Fruit fly (Drosophila melanogaster) whole organism, embryonic: Measurements from ENCODE around the gene Jupiter.
A peak's percentile ranks its signal among the peaks of the same experiment; 100 is the strongest.

Experiments
- CG10543 ChIP-seq: fragments of 200-800 bp; sonication (Bioruptor generic); optimal IDR thresholded peaks from 3 replicates; lab custom pipeline; 2017; ENCODE audit warnings: missing biosample characterization, mild to moderate bottlenecking, missing genetic modification characterization, moderate library complexity
- CG13296 ChIP-seq: fragments of 200-800 bp; sonication (Bioruptor generic); optimal IDR thresholded peaks from 3 replicates; lab custom pipeline; 2018; ENCODE audit warnings: missing biosample characterization, mild to moderate bottlenecking, missing genetic modification characterization
- CG15514 ChIP-seq: fragments of 200-800 bp; sonication (Bioruptor generic); optimal IDR thresholded peaks from 3 replicates; lab custom pipeline; 2017; ENCODE audit warnings: missing biosample characterization, missing genetic modification characterization, mild to moderate bottlenecking, moderate library complexity, missing genetic modification reagents
- CG17328 ChIP-seq: fragments of 200-800 bp; sonication (Bioruptor generic); IDR thresholded peaks from 2 replicates; pipeline ENCODE4 v1.3.6; 2022; ENCODE audit warnings: missing biosample characterization, missing genetic modification characterization
- CG17385 ChIP-seq: fragments of 200-800 bp; sonication (Bioruptor generic); optimal IDR thresholded peaks from 3 replicates; lab custom pipeline; 2018; ENCODE audit warnings: missing biosample characterization, mild to moderate bottlenecking, missing genetic modification characterization
- CG18599 ChIP-seq: fragments of 200-800 bp; sonication (Bioruptor generic); optimal IDR thresholded peaks from 3 replicates; lab custom pipeline; 2017; ENCODE audit warnings: missing biosample characterization, missing genetic modification characterization, mild to moderate bottlenecking, moderate library complexity, missing genetic modification reagents
- CG32532 ChIP-seq: fragments of 200-800 bp; sonication (Bioruptor generic); IDR thresholded peaks from 2 replicates; pipeline ENCODE4 v1.3.6; 2022; ENCODE audit warnings: missing biosample characterization, missing genetic modification characterization
- CG34224 ChIP-seq: fragments of 200-800 bp; sonication (Bioruptor generic); IDR thresholded peaks from 3 replicates; pipeline ENCODE4 v1.3.6; 2022; ENCODE audit warnings: missing biosample characterization, missing genetic modification characterization; ENCODE audit not compliant: partially characterized antibody
- CG34376 ChIP-seq: fragments of 200-800 bp; sonication (Bioruptor generic); optimal IDR thresholded peaks from 2 replicates; lab custom pipeline; 2018; ENCODE audit warnings: missing biosample characterization, mild to moderate bottlenecking, missing genetic modification characterization
- CG6765 ChIP-seq: fragments of 200-800 bp; sonication (Bioruptor generic); optimal IDR thresholded peaks from 3 replicates; lab custom pipeline; 2017; ENCODE audit warnings: missing biosample characterization, mild to moderate bottlenecking, missing genetic modification characterization
- CG6813 ChIP-seq: fragments of 200-800 bp; sonication (Bioruptor generic); optimal IDR thresholded peaks from 2 replicates; lab custom pipeline; 2017; ENCODE audit warnings: missing biosample characterization, missing genetic modification characterization, mild to moderate bottlenecking, moderate library complexity, missing genetic modification reagents
- CG8290 ChIP-seq, 3 experiments: fragments of 200-800 bp; sonication (Bioruptor generic); optimal IDR thresholded peaks; 2 replicates each; lab custom pipeline; 2016 to 2019; ENCODE audit warnings: missing biosample characterization in 3 of 3, missing genetic modification characterization in 3 of 3, mild to moderate bottlenecking in 2 of 3, moderate library complexity in 1 of 3
- CG9215 ChIP-seq: fragments of 200-800 bp; sonication (Bioruptor generic); IDR thresholded peaks from 2 replicates; pipeline ENCODE4 v1.3.6; 2022; ENCODE audit warnings: missing biosample characterization, missing genetic modification characterization
- CG9817 ChIP-seq: fragments of 200-800 bp; sonication (Bioruptor generic); optimal IDR thresholded peaks from 2 replicates; lab custom pipeline; 2018; ENCODE audit warnings: missing biosample characterization, mild to moderate bottlenecking, missing genetic modification characterization, moderate library complexity
- Dll ChIP-seq: fragments of 200-800 bp; sonication (Bioruptor generic); IDR thresholded peaks from 4 replicates; pipeline ENCODE4 v1.3.6; 2022; ENCODE audit warnings: missing biosample characterization, missing genetic modification characterization; ENCODE audit not compliant: partially characterized antibody
- Eip74EF ChIP-seq, 2 experiments: fragments of 200-800 bp in 1 of 2; fragments of >200 bp in 1 of 2; sonication (Bioruptor generic) in 1 of 2; optimal IDR thresholded peaks; 2 replicates each; lab custom pipeline; 2017 to 2019; ENCODE audit warnings: missing biosample characterization in 2 of 2, missing genetic modification characterization in 2 of 2, mild to moderate bottlenecking in 1 of 2, moderate library complexity in 1 of 2
- Fer1 ChIP-seq: fragments of 200-800 bp; sonication (Bioruptor generic); optimal IDR thresholded peaks from 2 replicates; lab custom pipeline; 2017; ENCODE audit warnings: missing biosample characterization, mild to moderate bottlenecking, missing genetic modification characterization
- Hmr ChIP-seq: fragments of 200-800 bp; sonication (Bioruptor generic); optimal IDR thresholded peaks from 3 replicates; lab custom pipeline; 2017; ENCODE audit warnings: mild to moderate bottlenecking, missing biosample characterization, missing genetic modification reagents, missing genetic modification characterization
- Hr39 ChIP-seq: fragments of >200 bp; optimal IDR thresholded peaks from 2 replicates; lab custom pipeline; 2017
- Jarid2 ChIP-seq: fragments of 200-800 bp; sonication (Bioruptor generic); optimal IDR thresholded peaks from 3 replicates; lab custom pipeline; 2017; ENCODE audit warnings: mild to moderate bottlenecking, missing biosample characterization, missing genetic modification reagents, missing genetic modification characterization
- Med ChIP-seq: fragments of 200-800 bp; sonication (Bioruptor generic); peaks from one replicate; lab custom pipeline; 2016; ENCODE audit warnings: missing biosample characterization, missing genetic modification characterization, mild to moderate bottlenecking, inconsistent platforms, moderate library complexity
- NC2α ChIP-seq: fragments of 200-800 bp; sonication (Bioruptor generic); optimal IDR thresholded peaks from 2 replicates; lab custom pipeline; 2016; ENCODE audit warnings: missing biosample characterization, missing genetic modification characterization
- Neu2 ChIP-seq: fragments of 200-800 bp; sonication (Bioruptor generic); optimal IDR thresholded peaks from 3 replicates; lab custom pipeline; 2016; ENCODE audit warnings: missing biosample characterization, missing genetic modification characterization, borderline replicate concordance
- Pdp1 ChIP-seq, 2 experiments: fragments of 200-800 bp; sonication (Bioruptor generic); optimal IDR thresholded peaks; 3 replicates each; lab custom pipeline; 2016; ENCODE audit warnings: missing biosample characterization in 2 of 2, missing genetic modification characterization in 2 of 2, mild to moderate bottlenecking in 1 of 2, moderate library complexity in 1 of 2
- abd-A ChIP-seq: fragments of 200-800 bp; sonication (Bioruptor generic); optimal IDR thresholded peaks from 3 replicates; lab custom pipeline; 2019; ENCODE audit warnings: missing biosample characterization, mild to moderate bottlenecking, missing genetic modification characterization, moderate library complexity
- bbx ChIP-seq: fragments of 200-800 bp; sonication (Bioruptor generic); IDR thresholded peaks from 2 replicates; pipeline ENCODE4 v1.3.6; 2022; ENCODE audit warnings: missing biosample characterization, missing genetic modification characterization; ENCODE audit not compliant: partially characterized antibody
- chinmo ChIP-seq: fragments of 200-800 bp; sonication (Bioruptor generic); IDR thresholded peaks from 4 replicates; pipeline ENCODE4 v1.3.6; 2022; ENCODE audit warnings: missing biosample characterization, missing genetic modification characterization; ENCODE audit not compliant: partially characterized antibody
- ci ChIP-seq: fragments of 200-800 bp; sonication (Bioruptor generic); IDR thresholded peaks from 3 replicates; pipeline ENCODE4 v1.3.6; 2022; ENCODE audit warnings: missing biosample characterization, missing genetic modification characterization
- corto ChIP-seq: fragments of 200-800 bp; sonication (Bioruptor generic); optimal IDR thresholded peaks from 2 replicates; lab custom pipeline; 2016; ENCODE audit warnings: missing biosample characterization, mild to moderate bottlenecking, missing genetic modification characterization, moderate library complexity
- dpn ChIP-seq, 2 experiments: fragments of 200-800 bp; sonication (Bioruptor generic); optimal IDR thresholded peaks; 3 replicates each; lab custom pipeline; 2016; ENCODE audit warnings: missing biosample characterization in 2 of 2, missing genetic modification characterization in 2 of 2
- emc ChIP-seq: fragments of 200-800 bp; sonication (Bioruptor generic); optimal IDR thresholded peaks from 2 replicates; lab custom pipeline; 2016; ENCODE audit warnings: missing biosample characterization, missing genetic modification characterization
- grau ChIP-seq: fragments of 200-800 bp; optimal IDR thresholded peaks from 3 replicates; lab custom pipeline; 2019; ENCODE audit warnings: missing biosample characterization, mild to moderate bottlenecking, missing genetic modification characterization, moderate library complexity
- gsb ChIP-seq: fragments of 200-800 bp; sonication (Bioruptor generic); IDR thresholded peaks from 2 replicates; pipeline ENCODE4 v1.3.6; 2022; ENCODE audit warnings: missing biosample characterization, missing genetic modification characterization
- kni ChIP-seq: fragments of 200-800 bp; sonication (Bioruptor generic); optimal IDR thresholded peaks from 3 replicates; lab custom pipeline; 2017; ENCODE audit warnings: mild to moderate bottlenecking, missing biosample characterization, missing genetic modification reagents, missing genetic modification characterization
- lbe ChIP-seq: fragments of 200-800 bp; sonication (Bioruptor generic); optimal IDR thresholded peaks from 2 replicates; lab custom pipeline; 2016; ENCODE audit warnings: missing biosample characterization, mild to moderate bottlenecking, missing genetic modification characterization
- lilli ChIP-seq: fragments of 200-800 bp; sonication (Bioruptor generic); optimal IDR thresholded peaks from 3 replicates; lab custom pipeline; 2016; ENCODE audit warnings: missing biosample characterization, missing genetic modification characterization
- mam ChIP-seq: fragments of 200-800 bp; sonication (Bioruptor generic); optimal IDR thresholded peaks from 3 replicates; lab custom pipeline; 2016; ENCODE audit warnings: missing biosample characterization, missing genetic modification characterization
- pfk ChIP-seq: fragments of 200-800 bp; sonication (Bioruptor generic); optimal IDR thresholded peaks from 2 replicates; lab custom pipeline; 2018; ENCODE audit warnings: missing biosample characterization, mild to moderate bottlenecking, missing genetic modification characterization, moderate library complexity
- rib ChIP-seq: fragments of 200-800 bp; sonication (Bioruptor generic); IDR thresholded peaks from 2 replicates; pipeline ENCODE4 v1.3.6; 2022; ENCODE audit warnings: missing biosample characterization, missing genetic modification characterization
- sd ChIP-seq: fragments of 200-800 bp; sonication (Bioruptor generic); optimal IDR thresholded peaks from 3 replicates; lab custom pipeline; 2018; ENCODE audit warnings: missing biosample characterization, mild to moderate bottlenecking, missing genetic modification characterization, moderate library complexity
- sens ChIP-seq: fragments of 200-800 bp; sonication (Bioruptor generic); peaks from one replicate; lab custom pipeline; 2016; ENCODE audit warnings: missing biosample characterization, missing genetic modification characterization
- sim ChIP-seq: fragments of 200-800 bp; sonication (Bioruptor generic); IDR thresholded peaks from 2 replicates; pipeline ENCODE4 v1.3.6; 2022; ENCODE audit warnings: missing biosample characterization, missing genetic modification characterization
- sna ChIP-seq: fragments of 200-800 bp; sonication (Bioruptor generic); IDR thresholded peaks from 2 replicates; pipeline ENCODE4 v1.3.6; 2022; ENCODE audit warnings: missing biosample characterization, missing genetic modification characterization; ENCODE audit not compliant: partially characterized antibody
- tup ChIP-seq: fragments of 200-800 bp; sonication (Bioruptor generic); optimal IDR thresholded peaks from 2 replicates; lab custom pipeline; 2016; ENCODE audit warnings: missing biosample characterization, mild to moderate bottlenecking, missing genetic modification characterization, moderate library complexity
- wdn ChIP-seq: fragments of 200-800 bp; sonication (Bioruptor generic); IDR thresholded peaks from 2 replicates; pipeline ENCODE4 v1.3.6; 2022; ENCODE audit warnings: missing biosample characterization, missing genetic modification characterization
- z ChIP-seq: fragments of 200-800 bp; sonication (Bioruptor generic); IDR thresholded peaks from 3 replicates; pipeline ENCODE4 v1.3.6; 2022; ENCODE audit warnings: missing biosample characterization, missing genetic modification characterization

The Jupiter gene

DNA sequence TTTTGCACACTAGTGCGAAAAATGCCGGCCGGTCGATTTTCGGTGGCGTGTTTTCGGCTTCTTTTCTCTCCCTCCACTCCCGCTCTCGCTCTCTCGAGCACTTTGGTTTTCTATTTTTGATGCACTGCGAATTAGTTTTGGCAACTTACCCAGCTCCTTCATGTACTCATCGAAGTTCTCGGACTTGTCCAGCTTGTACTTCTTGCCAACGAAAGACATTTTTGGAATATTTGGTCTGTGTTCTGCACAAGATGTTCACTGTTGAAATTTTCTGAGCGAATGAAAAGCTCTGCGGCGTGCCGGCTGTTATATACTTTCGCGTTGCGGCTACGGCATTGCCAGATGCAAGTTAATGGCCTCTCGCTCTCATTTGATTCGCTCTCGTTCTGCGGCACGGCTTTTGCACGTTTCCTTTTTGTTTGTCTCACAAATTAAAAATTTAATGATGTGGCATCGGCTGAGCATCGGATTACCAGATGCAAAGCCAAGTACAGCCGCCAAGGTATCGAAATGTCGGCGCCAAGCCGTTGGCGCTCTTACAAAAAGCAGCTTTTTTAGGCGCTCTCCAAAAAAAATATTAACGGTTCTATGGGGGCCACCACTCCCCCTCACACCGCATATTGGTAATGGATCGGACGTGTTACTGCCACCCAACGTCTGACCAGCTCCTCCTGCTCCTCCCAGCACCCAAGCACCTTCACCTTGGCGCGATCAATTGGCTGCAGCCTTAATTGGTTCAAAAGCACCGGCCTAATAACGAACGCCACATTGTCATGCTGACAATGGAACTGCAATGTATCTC is 52.7 kb downstream of the Jupiter start, which contains the start of the genes fabp and sea:
Gene fabp (minus strand): TSS at position 286 of the 802 bp plus-strand sequence.
Gene sea (minus strand): TSS at position 286 of the 802 bp plus-strand sequence.
- TF ChIP-seq abd-A (tag; lab: Kevin White, UChicago): peak; percentile 59
- TF ChIP-seq Hmr (GFP tag; lab: Kevin White, UChicago): peak; percentile 35
- TF ChIP-seq Med (GFP tag; lab: Kevin White, UChicago): peak; percentile 57
- peak; percentile 40 for TF ChIP-seq CG6813 (GFP tag; lab: Kevin White, UChicago)
- TF ChIP-seq Hr39: no peak
- 0 out of 2 replicates have a peak, but pooled peaks have one; percentile 17 for TF ChIP-seq CG17328 (GFP tag; lab: Robert Waterston, UW)
- TF ChIP-seq pfk (GFP tag; lab: Kevin White, UChicago): peak; percentile 5
- TF ChIP-seq dpn (GFP tag; optimal IDR thresholded peaks at IDR 0.05; lab: Kevin White, UChicago): no peak
- TF ChIP-seq Fer1 (GFP tag; lab: Kevin White, UChicago): peak; percentile 23
- TF ChIP-seq CG9215 (GFP tag; lab: Robert Waterston, UW): peak; percentile 94
- TF ChIP-seq gsb (GFP tag; lab: Robert Waterston, UW): no peak
- peak in 1 of 2 experiments; percentile 19 for TF ChIP-seq Eip74EF (GFP tag; optimal IDR thresholded peaks at IDR 0.05; lab: Kevin White, UChicago)
- TF ChIP-seq ci (GFP tag; lab: Robert Waterston, UW): peak; percentile 54; the same call in 2 of the 3 replicates
- peak; percentile 33; the same call in 1 of the 2 replicates for TF ChIP-seq CG32532
- no peak for TF ChIP-seq sens (GFP tag; lab: Kevin White, UChicago)
- TF ChIP-seq lilli (GFP tag; lab: Kevin White, UChicago): peak; percentile 19
- no peak for TF ChIP-seq z (GFP tag; lab: Robert Waterston, UW)
- no peak for TF ChIP-seq CG9817 (tag; lab: Kevin White, UChicago)
- peak; percentile 39 for TF ChIP-seq CG10543
- peak; percentile 30 for TF ChIP-seq CG18599 (GFP tag; lab: Kevin White, UChicago)
- TF ChIP-seq corto (GFP tag; lab: Kevin White, UChicago): peak; percentile 47
- TF ChIP-seq Neu2: no peak
- 0 out of 4 replicates have a peak, but pooled peaks have one; percentile 30 for TF ChIP-seq Dll
- TF ChIP-seq CG34376 (GFP tag; lab: Kevin White, UChicago): peak; percentile 77
- TF ChIP-seq CG13296: peak; percentile 36
- no peak for TF ChIP-seq CG15514 (GFP tag; lab: Kevin White, UChicago)
- TF ChIP-seq NC2α: peak; percentile 22
- TF ChIP-seq chinmo (GFP tag; lab: Robert Waterston, UW): peak; percentile 75; the same call in 2 of the 4 replicates
- peak; percentile 21 for TF ChIP-seq CG17385 (GFP tag; lab: Kevin White, UChicago)
- TF ChIP-seq CG34224 (GFP tag; lab: Robert Waterston, UW): peak; percentile 22; the same call in 1 of the 3 replicates
- peak; percentile 68 for TF ChIP-seq rib
- peak; percentile 13 for TF ChIP-seq mam (GFP tag; lab: Kevin White, UChicago)
- TF ChIP-seq CG8290 (GFP tag; optimal IDR thresholded peaks at IDR 0.05; lab: Kevin White, UChicago): no peak
- TF ChIP-seq CG8290 (tag; optimal IDR thresholded peaks at IDR 0.05; lab: Kevin White, UChicago): peak in 1 of 2 experiments; percentile 46
- 0 out of 2 replicates have a peak, but pooled peaks have one; percentile 25 for TF ChIP-seq sim (GFP tag; lab: Robert Waterston, UW)
- TF ChIP-seq bbx (GFP tag; lab: Robert Waterston, UW): peak; percentile 41
- TF ChIP-seq emc (GFP tag; lab: Kevin White, UChicago): no peak
- TF ChIP-seq lbe: peak; percentile 36
- TF ChIP-seq tup (GFP tag; lab: Kevin White, UChicago): no peak
- TF ChIP-seq grau: peak; percentile 17
- no peak for TF ChIP-seq kni (GFP tag; lab: Kevin White, UChicago)
- TF ChIP-seq wdn: no peak
- TF ChIP-seq sna: 0 out of 2 replicates have a peak, but pooled peaks have one; percentile 32
- TF ChIP-seq CG6765 (GFP tag; lab: Kevin White, UChicago): peak; percentile 45
- TF ChIP-seq Pdp1 (GFP tag; optimal IDR thresholded peaks at IDR 0.05; lab: Kevin White, UChicago): peak in 1 of 2 experiments; percentile 44
- peak; percentile 85 for TF ChIP-seq sd (tag; lab: Kevin White, UChicago)
- peak; percentile 80 for TF ChIP-seq Jarid2 (GFP tag; lab: Kevin White, UChicago)
